Worm (Caenorhabditis elegans) whole organism, L4 larva: ENCODE results near the gene npp-18.
"Not testable (repeated sequence)": the region's sequence is repeated elsewhere in the genome, so short reads cannot be mapped to it uniquely, and the experiment has no call there.

Experiments used
- D1046.2 ChIP-seq: fragments of 200-800 bp; sonication (Bioruptor generic); IDR thresholded peaks from 2 replicates; pipeline ENCODE4 v1.3.6; 2022; ENCODE audit warnings: missing genetic modification characterization, missing compliant biosample characterization
- F10B5.3 ChIP-seq: sonication (generic microtip); optimal IDR thresholded peaks from 2 replicates; lab custom pipeline; 2016; ENCODE audit warnings: mild to moderate bottlenecking, missing genetic modification characterization, missing compliant biosample characterization
- F37D6.2 ChIP-seq: sonication (generic microtip); optimal IDR thresholded peaks from 2 replicates; lab custom pipeline; 2016; ENCODE audit warnings: mild to moderate bottlenecking, missing genetic modification characterization, missing compliant biosample characterization
- T26A8.4 ChIP-seq: fragments of 200-800 bp; sonication (Bioruptor generic); IDR thresholded peaks from 2 replicates; pipeline ENCODE4 v1.3.6; 2022; ENCODE audit warnings: missing genetic modification characterization, missing compliant biosample characterization
- Y48G9A.11 ChIP-seq: fragments of 200-800 bp; sonication (Bioruptor generic); IDR thresholded peaks from 2 replicates; pipeline ENCODE4 v1.3.6; 2022; ENCODE audit warnings: missing genetic modification reagents, missing genetic modification characterization, missing compliant biosample characterization
- ZK337.2 ChIP-seq: fragments of 200-800 bp; sonication (Bioruptor generic); IDR thresholded peaks from 2 replicates; pipeline ENCODE4 v1.3.6; 2022; ENCODE audit warnings: missing genetic modification reagents, missing genetic modification characterization, missing compliant biosample characterization
- arid-1 ChIP-seq: fragments of 200-800 bp; sonication (Bioruptor generic); conservative IDR thresholded peaks from 2 replicates; pipeline ENCODE4 v1.3.6; 2022; ENCODE audit warnings: missing genetic modification reagents, missing genetic modification characterization, missing compliant biosample characterization
- ceh-20 ChIP-seq: fragments of 200-800 bp; sonication (Bioruptor generic); IDR thresholded peaks from 2 replicates; pipeline ENCODE4 v1.3.6; 2022; ENCODE audit warnings: missing genetic modification reagents, missing genetic modification characterization, missing compliant biosample characterization
- ceh-62 ChIP-seq: sonication (generic microtip); optimal IDR thresholded peaks from 2 replicates; lab custom pipeline; 2017; ENCODE audit warnings: missing biosample characterization, missing genetic modification characterization
- ctbp-1 ChIP-seq: fragments of 200-800 bp; sonication (Bioruptor generic); IDR thresholded peaks from 2 replicates; pipeline ENCODE4 v1.3.6; 2022; ENCODE audit warnings: missing genetic modification reagents, missing genetic modification characterization, missing compliant biosample characterization
- daf-16 ChIP-seq, 3 experiments: sonication (generic microtip); optimal IDR thresholded peaks; 2 replicates each; lab custom pipeline; 2016 to 2017; ENCODE audit warnings: missing genetic modification characterization in 3 of 3, missing genetic modification reagents in 3 of 3, mild to moderate bottlenecking in 2 of 3, missing compliant biosample characterization in 2 of 3, missing biosample characterization in 1 of 3, moderate library complexity in 1 of 3
- dmd-6 ChIP-seq: fragments of 200-800 bp; sonication (Bioruptor generic); IDR thresholded peaks from 2 replicates; pipeline ENCODE4 v1.3.6; 2022; ENCODE audit warnings: missing genetic modification reagents, missing genetic modification characterization, missing compliant biosample characterization
- dmd-8 ChIP-seq: fragments of 200-800 bp; sonication (Bioruptor generic); IDR thresholded peaks from 2 replicates; pipeline ENCODE4 v1.3.6; 2022; ENCODE audit warnings: missing genetic modification characterization, missing compliant biosample characterization
- dpl-1 ChIP-seq: fragments of 150-350 bp; optimal IDR thresholded peaks from 2 replicates; lab custom pipeline; 2014; ENCODE audit warnings: missing biosample characterization, missing genetic modification reagents, missing genetic modification characterization
- dve-1 ChIP-seq: sonication (generic microtip); optimal IDR thresholded peaks from 2 replicates; lab custom pipeline; 2017; ENCODE audit warnings: antibody characterized with exemption, mild to moderate bottlenecking, missing genetic modification characterization, missing compliant biosample characterization; ENCODE audit not compliant: insufficient read depth
- egl-43 ChIP-seq: fragments of 200-800 bp; sonication (Bioruptor generic); IDR thresholded peaks from 2 replicates; pipeline ENCODE4 v1.3.6; 2022; ENCODE audit warnings: missing genetic modification reagents, missing genetic modification characterization, missing compliant biosample characterization
- hlh-11 ChIP-seq: fragments of 200-800 bp; sonication (Bioruptor generic); optimal IDR thresholded peaks from 2 replicates; lab custom pipeline; 2018; ENCODE audit warnings: mild to moderate bottlenecking, missing genetic modification characterization, missing compliant biosample characterization
- hlh-30 ChIP-seq: sonication (generic microtip); optimal IDR thresholded peaks from 2 replicates; lab custom pipeline; 2017; ENCODE audit warnings: antibody characterized with exemption, mild to moderate bottlenecking, missing genetic modification characterization, missing compliant biosample characterization; ENCODE audit not compliant: insufficient read depth
- hmg-1.1 ChIP-seq: fragments of 200-800 bp; sonication (Bioruptor generic); IDR thresholded peaks from 2 replicates; pipeline ENCODE4 v1.3.6; 2022; ENCODE audit warnings: missing genetic modification reagents, missing genetic modification characterization, missing compliant biosample characterization
- lim-7 ChIP-seq: fragments of 200-800 bp; sonication (Bioruptor generic); IDR thresholded peaks from 2 replicates; pipeline ENCODE4 v1.3.6; 2022; ENCODE audit warnings: missing genetic modification characterization, missing compliant biosample characterization
- lin-1 ChIP-seq: fragments of 200-800 bp; sonication (Bioruptor generic); IDR thresholded peaks from 2 replicates; pipeline ENCODE4 v1.3.6; 2022; ENCODE audit warnings: missing genetic modification reagents, missing genetic modification characterization, missing compliant biosample characterization
- lin-29 ChIP-seq: fragments of 200-800 bp; sonication (Bioruptor generic); IDR thresholded peaks from 2 replicates; pipeline ENCODE4 v1.3.6; 2022; ENCODE audit warnings: missing genetic modification reagents, missing genetic modification characterization, missing compliant biosample characterization
- lin-38 ChIP-seq: fragments of 200-800 bp; sonication (Bioruptor generic); IDR thresholded peaks from 2 replicates; pipeline ENCODE4 v1.3.6; 2022; ENCODE audit warnings: missing genetic modification reagents, missing genetic modification characterization, missing compliant biosample characterization
- lsy-2 ChIP-seq, 2 experiments: fragments of 150-350 bp in 1 of 2; sonication (generic microtip) in 1 of 2; optimal IDR thresholded peaks; 2 replicates each; lab custom pipeline; 2014 to 2017; ENCODE audit warnings: missing biosample characterization in 2 of 2, missing genetic modification characterization in 2 of 2
- mes-2 ChIP-seq: sonication (generic microtip); optimal IDR thresholded peaks from 2 replicates; lab custom pipeline; 2016; ENCODE audit warnings: missing genotype, mild to moderate bottlenecking, missing genetic modification characterization, missing compliant biosample characterization; ENCODE audit not compliant: poor library complexity, severe bottlenecking
- nhr-102 ChIP-seq: sonication (generic microtip); optimal IDR thresholded peaks from 2 replicates; lab custom pipeline; 2016; ENCODE audit warnings: mild to moderate bottlenecking, missing genetic modification characterization, moderate library complexity, missing compliant biosample characterization
- nhr-28 ChIP-seq: fragments of 150-350 bp; optimal IDR thresholded peaks from 2 replicates; lab custom pipeline; 2014; ENCODE audit warnings: missing biosample characterization, missing genetic modification characterization
- nhr-42 ChIP-seq: fragments of 200-800 bp; sonication (Bioruptor generic); IDR thresholded peaks from 2 replicates; pipeline ENCODE4 v1.3.6; 2022; ENCODE audit warnings: missing genetic modification characterization, missing compliant biosample characterization
- pha-4 ChIP-seq, 2 experiments: fragments of 150-350 bp in 1 of 2; fragments of 200-800 bp in 1 of 2; sonication (Bioruptor generic) in 1 of 2; IDR thresholded peaks in 1 of 2; optimal IDR thresholded peaks in 1 of 2; 2 replicates each; pipeline versions ENCODE4 v1.3.6 to Lab custom; 2014 to 2022; ENCODE audit warnings: missing genetic modification characterization in 2 of 2, missing genetic modification reagents in 2 of 2, missing biosample characterization in 1 of 2, missing compliant biosample characterization in 1 of 2
- php-3 ChIP-seq: fragments of 200-800 bp; sonication (Bioruptor generic); IDR thresholded peaks from 2 replicates; pipeline ENCODE4 v1.3.6; 2022; ENCODE audit warnings: missing genetic modification reagents, missing genetic modification characterization, missing compliant biosample characterization
- rbr-2 ChIP-seq: sonication (generic microtip); optimal IDR thresholded peaks from 2 replicates; lab custom pipeline; 2016; ENCODE audit warnings: missing genotype, missing genetic modification characterization, missing compliant biosample characterization
- saeg-2 ChIP-seq: fragments of 200-800 bp; sonication (Bioruptor generic); IDR thresholded peaks from 2 replicates; pipeline ENCODE4 v1.3.6; 2022; ENCODE audit warnings: missing genetic modification reagents, missing genetic modification characterization, missing compliant biosample characterization
- set-16 ChIP-seq: fragments of 200-800 bp; sonication (Bioruptor generic); IDR thresholded peaks from 2 replicates; pipeline ENCODE4 v1.3.6; 2022; ENCODE audit warnings: missing genetic modification reagents, missing genetic modification characterization, missing compliant biosample characterization
- snpc-1.2 ChIP-seq: fragments of 200-800 bp; sonication (Bioruptor generic); IDR thresholded peaks from 2 replicates; pipeline ENCODE4 v1.3.6; 2022; ENCODE audit warnings: missing genetic modification reagents, missing genetic modification characterization, missing compliant biosample characterization
- tra-1 ChIP-seq: fragments of 200-800 bp; sonication (Bioruptor generic); IDR thresholded peaks from 2 replicates; pipeline ENCODE4 v1.3.6; 2022; ENCODE audit warnings: missing genetic modification reagents, missing genetic modification characterization, missing compliant biosample characterization
- vab-7 ChIP-seq: fragments of 200-800 bp; sonication (Bioruptor generic); IDR thresholded peaks from 2 replicates; pipeline ENCODE4 v1.3.6; 2022; ENCODE audit warnings: missing genetic modification reagents, missing genetic modification characterization, missing compliant biosample characterization
- zfp-3 ChIP-seq: fragments of 200-800 bp; sonication (Bioruptor generic); conservative IDR thresholded peaks from 2 replicates; pipeline ENCODE4 v1.3.6; 2022; ENCODE audit warnings: missing genetic modification reagents, missing genetic modification characterization, missing compliant biosample characterization
- ztf-7 ChIP-seq: fragments of 150-350 bp; optimal IDR thresholded peaks from 2 replicates; lab custom pipeline; 2014; ENCODE audit warnings: missing biosample characterization, missing genetic modification characterization

The npp-18 gene

ce11 chrIII:13296289-13296874 lies at the start of gene npp-18:
TSS of gene npp-18 (plus strand) at chrIII:13296853.
- TF ChIP-seq vab-7 (GFP tag; lab: Robert Waterston, UW), result peak; percentile 67
- TF ChIP-seq php-3 (GFP tag; lab: Robert Waterston, UW), result peak; percentile 45; the same call in 1 of the 2 replicates
- peak; percentile 12 for TF ChIP-seq ceh-62 (tag; lab: Kevin White, UChicago)
- TF ChIP-seq hlh-30 (tag; lab: Kevin White, UChicago), result peak; percentile 4
- peak in 1 of 2 experiments; percentile 86 for TF ChIP-seq lsy-2 (tag; optimal IDR thresholded peaks at IDR 0.05; lab: Kevin White, UChicago)
- peak; percentile 77; the same call in 1 of the 2 replicates for TF ChIP-seq D1046.2 (GFP tag; lab: Robert Waterston, UW)
- 0 out of 2 replicates have a peak, but pooled peaks have one; percentile 44 for TF ChIP-seq dmd-8
- 0 out of 2 replicates have a peak, but pooled peaks have one; percentile 62 for TF ChIP-seq nhr-42 (GFP tag; lab: Robert Waterston, UW)
- peak; percentile 81 for TF ChIP-seq mes-2
- peak; percentile 77 for TF ChIP-seq ceh-20 (GFP tag; lab: Robert Waterston, UW)
- TF ChIP-seq tra-1 (GFP tag; lab: Robert Waterston, UW), result peak; percentile 71; the same call in 1 of the 2 replicates
- TF ChIP-seq dve-1, result peak; percentile 56
- peak; percentile 87 for TF ChIP-seq T26A8.4 (GFP tag; lab: Robert Waterston, UW)
- peak; percentile 58; the same call in 1 of the 2 replicates for TF ChIP-seq lin-29
- TF ChIP-seq dpl-1 (GFP tag; lab: Kevin White, UChicago), result peak; percentile 89
- TF ChIP-seq arid-1, result 0 out of 2 replicates have a peak, but pooled peaks have one; percentile 15
- TF ChIP-seq nhr-28, result peak; percentile 9
- peak; percentile 76; the same call in 1 of the 2 replicates for TF ChIP-seq egl-43 (GFP tag; lab: Robert Waterston, UW)
- TF ChIP-seq Y48G9A.11, result peak; percentile 55; the same call in 1 of the 2 replicates
- TF ChIP-seq F37D6.2, result peak; percentile 16
- peak; percentile 62; the same call in 1 of the 2 replicates for TF ChIP-seq lim-7 (GFP tag; lab: Robert Waterston, UW)
- TF ChIP-seq hlh-11, result peak; percentile 4
- peak; percentile 77 for TF ChIP-seq pha-4 (GFP tag; IDR thresholded peaks at IDR 0.05; lab: Robert Waterston, UW)
- TF ChIP-seq pha-4 (tag; optimal IDR thresholded peaks at IDR 0.05; lab: Kevin White, UChicago); daf-16 (GFP tag; optimal IDR thresholded peaks at IDR 0.05; lab: Kevin White, UChicago): not testable (repeated sequence)
- peak; percentile 70 for TF ChIP-seq zfp-3 (GFP tag; lab: Robert Waterston, UW)
- 0 out of 2 replicates have a peak, but pooled peaks have one; percentile 54 for TF ChIP-seq lin-1 (GFP tag; lab: Robert Waterston, UW)
- TF ChIP-seq hmg-1.1 (GFP tag; lab: Robert Waterston, UW), result peak; percentile 86
- TF ChIP-seq ztf-7 (tag; lab: Kevin White, UChicago), result peak; percentile 0
- TF ChIP-seq ZK337.2 (GFP tag; lab: Robert Waterston, UW), result 0 out of 2 replicates have a peak, but pooled peaks have one; percentile 46
- peak; percentile 43 for TF ChIP-seq F10B5.3 (tag; lab: Kevin White, UChicago)
- peak; percentile 2 for TF ChIP-seq daf-16 (tag; optimal IDR thresholded peaks at IDR 0.05; lab: Kevin White, UChicago)
- peak; percentile 61 for TF ChIP-seq rbr-2 (tag; lab: Kevin White, UChicago)
- TF ChIP-seq ctbp-1 (GFP tag; lab: Robert Waterston, UW), result peak; percentile 70; the same call in 1 of the 2 replicates
- peak; percentile 55; the same call in 1 of the 2 replicates for TF ChIP-seq set-16 (GFP tag; lab: Robert Waterston, UW)
- TF ChIP-seq snpc-1.2 (GFP tag; lab: Robert Waterston, UW), result 0 out of 2 replicates have a peak, but pooled peaks have one; percentile 7
- peak; percentile 84 for TF ChIP-seq lin-38
- peak; percentile 76; the same call in 1 of the 2 replicates for TF ChIP-seq saeg-2 (GFP tag; lab: Robert Waterston, UW)
- TF ChIP-seq dmd-6, result peak; percentile 54
- TF ChIP-seq nhr-102 (tag; lab: Kevin White, UChicago), result peak; percentile 49
